Fruit fly (Drosophila melanogaster): Measurements from ENCODE around the gene mts.
A peak's percentile ranks its signal among the peaks of the same experiment; 100 is the strongest.

Gene mts

dm6 chr2L:7788952-7789466 lies 38.4 kb upstream of the mts start (continued):
- no peak for TF ChIP-seq esn (GFP tag; optimal IDR thresholded peaks at IDR 0.05)
- TF ChIP-seq Smox (GFP tag; optimal IDR thresholded peaks at IDR 0.05): no peak
- no peak for TF ChIP-seq cyc (GFP tag; optimal IDR thresholded peaks at IDR 0.05)
- peak; percentile 57 for TF ChIP-seq CG6276 (GFP tag; optimal IDR thresholded peaks at IDR 0.05)

dm6 chr2L:7790081-7790447 lies 37.4 kb upstream of the mts start:
- TF ChIP-seq fkh (GFP tag; optimal IDR thresholded peaks at IDR 0.05): no peak
- no peak for TF ChIP-seq fd59A (GFP tag; optimal IDR thresholded peaks at IDR 0.05)
- TF ChIP-seq Hr39 (GFP tag; optimal IDR thresholded peaks at IDR 0.05): no peak
- TF ChIP-seq Gug (GFP tag; IDR thresholded peaks at IDR 0.05): no peak
- TF ChIP-seq Hr38 (GFP tag; optimal IDR thresholded peaks at IDR 0.05): no peak
- no peak for TF ChIP-seq dac (GFP tag; optimal IDR thresholded peaks at IDR 0.05)
- no peak for TF ChIP-seq Ets21C (GFP tag; optimal IDR thresholded peaks at IDR 0.05)
- TF ChIP-seq CG1621 (tag; optimal IDR thresholded peaks at IDR 0.05): no peak
- no peak for TF ChIP-seq CG8319 (GFP tag; optimal IDR thresholded peaks at IDR 0.05)
- no peak for TF ChIP-seq topi (GFP tag; optimal IDR thresholded peaks at IDR 0.05)
- no peak for TF ChIP-seq net (GFP tag; optimal IDR thresholded peaks at IDR 0.05)

dm6 chr2L:7790448-7791355 lies 36.7 kb upstream of the mts start, which contains the start of gene CG7149:
Gene CG7149, minus strand, starts transcription at chr2L:7790557.
- peak; percentile 36 for TF ChIP-seq Met (GFP tag; optimal IDR thresholded peaks at IDR 0.05)
- no peak for TF ChIP-seq CG15336 (GFP tag; IDR thresholded peaks at IDR 0.05)
- no peak for TF ChIP-seq CG11762 (GFP tag; optimal IDR thresholded peaks at IDR 0.05; ENCODE audit: insufficient read depth)
- TF ChIP-seq CG8319 (GFP tag; optimal IDR thresholded peaks at IDR 0.05): no peak
- TF ChIP-seq dsx (GFP tag; optimal IDR thresholded peaks at IDR 0.05; ENCODE audit: poor library complexity, severe bottlenecking): no peak
- no peak for TF ChIP-seq cyc (GFP tag; optimal IDR thresholded peaks at IDR 0.05)
- TF ChIP-seq Hr39 (GFP tag; optimal IDR thresholded peaks at IDR 0.05): peak; percentile 20
- peak; percentile 14 for TF ChIP-seq Sox102F (GFP tag; optimal IDR thresholded peaks at IDR 0.05)
- no peak for TF ChIP-seq salr (GFP tag; optimal IDR thresholded peaks at IDR 0.05)
- TF ChIP-seq CG8632 (GFP tag; optimal IDR thresholded peaks at IDR 0.05): no peak
- TF ChIP-seq CG34406 (GFP tag; optimal IDR thresholded peaks at IDR 0.05): no peak
- TF ChIP-seq CG10669 (GFP tag; optimal IDR thresholded peaks at IDR 0.05): peak; percentile 16
- TF ChIP-seq Hr38 (GFP tag; optimal IDR thresholded peaks at IDR 0.05): no peak
- TF ChIP-seq CG11902 (GFP tag; optimal IDR thresholded peaks at IDR 0.05): no peak
- peak; percentile 1 for TF ChIP-seq Blimp-1 (GFP tag; optimal IDR thresholded peaks at IDR 0.05)
- no peak for TF ChIP-seq Sox15 (GFP tag; optimal IDR thresholded peaks at IDR 0.05)
- TF ChIP-seq CG10631 (GFP tag; optimal IDR thresholded peaks at IDR 0.05): peak; percentile 8
- TF ChIP-seq pdm3 (GFP tag; optimal IDR thresholded peaks at IDR 0.05): peak; percentile 26
- TF ChIP-seq eg (GFP tag; IDR thresholded peaks at IDR 0.05): no peak
- no peak for TF ChIP-seq CG9139 (GFP tag; optimal IDR thresholded peaks at IDR 0.05)
- TF ChIP-seq CG4318 (GFP tag; optimal IDR thresholded peaks at IDR 0.05): no peak
- peak; percentile 28 for TF ChIP-seq CG6854 (GFP tag; optimal IDR thresholded peaks at IDR 0.05)
- peak; percentile 60 for TF ChIP-seq esn (GFP tag; optimal IDR thresholded peaks at IDR 0.05)
- peak; percentile 22 for TF ChIP-seq topi (GFP tag; optimal IDR thresholded peaks at IDR 0.05)
- TF ChIP-seq CG16779 (tag; optimal IDR thresholded peaks at IDR 0.05): peak; percentile 52
- TF ChIP-seq CG1621 (tag; optimal IDR thresholded peaks at IDR 0.05): peak; percentile 41
- TF ChIP-seq Eip78C (GFP tag): peak; percentile 81
- TF ChIP-seq CG6163 (GFP tag; IDR thresholded peaks at IDR 0.05): no peak; the same call in 2 of the 3 replicates
- TF ChIP-seq fd59A (GFP tag; optimal IDR thresholded peaks at IDR 0.05): no peak
- no peak for TF ChIP-seq CG7368 (GFP tag; optimal IDR thresholded peaks at IDR 0.05)
- TF ChIP-seq CG6276 (GFP tag; optimal IDR thresholded peaks at IDR 0.05): no peak
- peak; percentile 98 for TF ChIP-seq svp (GFP tag)
- no peak for TF ChIP-seq Sox14 (GFP tag; optimal IDR thresholded peaks at IDR 0.05)
- peak; percentile 1 for TF ChIP-seq CG6792 (GFP tag; optimal IDR thresholded peaks at IDR 0.05)
- no peak for TF ChIP-seq Gug (GFP tag; IDR thresholded peaks at IDR 0.05)
- TF ChIP-seq Eip93F (GFP tag; optimal IDR thresholded peaks at IDR 0.05): no peak
- peak; percentile 23 for TF ChIP-seq Eip75B (GFP tag; optimal IDR thresholded peaks at IDR 0.05)
- TF ChIP-seq CG31627 (GFP tag; optimal IDR thresholded peaks at IDR 0.05): peak; percentile 47
- TF ChIP-seq CG3919 (GFP tag; optimal IDR thresholded peaks at IDR 0.05): no peak
- TF ChIP-seq CG11294 (GFP tag; IDR thresholded peaks at IDR 0.05): no peak
